Worm (Caenorhabditis elegans) whole organism, L4 larva: ENCODE results near the gene math-44.

Experiments
- D1046.2 ChIP-seq: fragments of 200-800 bp; sonication (Bioruptor generic); IDR thresholded peaks from 2 replicates; pipeline ENCODE4 v1.3.6; 2022; ENCODE audit warnings: missing genetic modification characterization, missing compliant biosample characterization
- R02D3.7 ChIP-seq: fragments of 150-350 bp; sonication (generic microtip); optimal IDR thresholded peaks from 3 replicates; lab custom pipeline; 2014; ENCODE audit warnings: missing biosample characterization, missing genetic modification characterization
- aly-2 ChIP-seq: sonication (generic microtip); optimal IDR thresholded peaks from 2 replicates; lab custom pipeline; 2018; ENCODE audit warnings: missing biosample characterization, missing genetic modification characterization
- ces-1 ChIP-seq: fragments of 150-350 bp; sonication (generic microtip); optimal IDR thresholded peaks from 4 replicates; lab custom pipeline; 2014; ENCODE audit warnings: missing biosample characterization, missing genetic modification reagents, missing genetic modification characterization
- dmd-6 ChIP-seq: fragments of 200-800 bp; sonication (Bioruptor generic); IDR thresholded peaks from 2 replicates; pipeline ENCODE4 v1.3.6; 2022; ENCODE audit warnings: missing genetic modification reagents, missing genetic modification characterization, missing compliant biosample characterization
- dpl-1 ChIP-seq: fragments of 150-350 bp; optimal IDR thresholded peaks from 2 replicates; lab custom pipeline; 2014; ENCODE audit warnings: missing biosample characterization, missing genetic modification reagents, missing genetic modification characterization
- egl-27 ChIP-seq: sonication (generic microtip); optimal IDR thresholded peaks from 3 replicates; lab custom pipeline; 2017; ENCODE audit warnings: missing biosample characterization, missing genetic modification reagents, missing genetic modification characterization
- mdl-1 ChIP-seq, 2 experiments: fragments of 150-350 bp in 1 of 2; sonication (generic microtip) in 1 of 2; optimal IDR thresholded peaks; 2 replicates each; lab custom pipeline; 2014 to 2017; ENCODE audit warnings: missing biosample characterization in 2 of 2, missing genetic modification characterization in 2 of 2
- nhr-48 ChIP-seq: sonication (generic microtip); optimal IDR thresholded peaks from 2 replicates; lab custom pipeline; 2016; ENCODE audit warnings: mild to moderate bottlenecking, missing genetic modification characterization, missing compliant biosample characterization
- nhr-77 ChIP-seq: fragments of 150-350 bp; optimal IDR thresholded peaks from 2 replicates; lab custom pipeline; 2014; ENCODE audit warnings: missing biosample characterization, missing genetic modification characterization
- pqm-1 ChIP-seq: sonication (generic microtip); optimal IDR thresholded peaks from 2 replicates; lab custom pipeline; 2017; ENCODE audit warnings: missing biosample characterization, missing genetic modification characterization
- saeg-2 ChIP-seq: fragments of 200-800 bp; sonication (Bioruptor generic); IDR thresholded peaks from 2 replicates; pipeline ENCODE4 v1.3.6; 2022; ENCODE audit warnings: missing genetic modification reagents, missing genetic modification characterization, missing compliant biosample characterization
- zag-1 ChIP-seq: fragments of 150-350 bp; optimal IDR thresholded peaks from 2 replicates; lab custom pipeline; 2014; ENCODE audit warnings: missing biosample characterization, missing genetic modification characterization
- ztf-11 ChIP-seq: fragments of 150-350 bp; optimal IDR thresholded peaks from 2 replicates; lab custom pipeline; 2014; ENCODE audit warnings: missing biosample characterization, missing genetic modification characterization

ce11 chrII:1946427-1946826, 42.7 kb upstream of the math-44 start, which contains the start of gene math-48:
- TF ChIP-seq aly-2 (tag; lab: Kevin White, UChicago) (no peak), pqm-1 (tag; lab: Kevin White, UChicago) (no peak), nhr-77 (tag; lab: Kevin White, UChicago) (no peak), saeg-2 (GFP tag; lab: Robert Waterston, UW) (no peak), D1046.2 (GFP tag; lab: Robert Waterston, UW) (no peak), R02D3.7 (tag; lab: Kevin White, UChicago) (no peak), dpl-1 (GFP tag; lab: Kevin White, UChicago) (no peak), ces-1 (no peak), dmd-6 (no peak), egl-27 (tag; lab: Kevin White, UChicago) (no peak), mdl-1 (tag; optimal IDR thresholded peaks at IDR 0.05; lab: Kevin White, UChicago) (no peak), nhr-48 (tag; lab: Kevin White, UChicago) (no peak), zag-1 (tag; lab: Kevin White, UChicago) (no peak), ztf-11 (tag; lab: Kevin White, UChicago) (no peak)
